Worm (Caenorhabditis elegans): ENCODE measurements around the gene W08F4.1.

ce11 chrII:551245-551904, 41.9 kb upstream of the W08F4.1 start, which contains the start of gene lips-7:
- TF ChIP-seq him-1 (tag; optimal IDR thresholded peaks at IDR 0.05) (no peak), W03F9.2 (tag; optimal IDR thresholded peaks at IDR 0.05) (no peak)

Measured in whole organism, L4/young adult.